Worm (Caenorhabditis elegans) whole organism, L4 larva: ENCODE measurements around the gene Y75B8A.63.

Experiments used
- ceh-32 ChIP-seq: sonication (generic microtip); optimal IDR thresholded peaks from 2 replicates; lab custom pipeline; 2016; ENCODE audit warnings: mild to moderate bottlenecking, missing genetic modification characterization, missing compliant biosample characterization; ENCODE audit not compliant: poor library complexity
- fos-1 ChIP-seq: fragments of 150-350 bp; optimal IDR thresholded peaks from 2 replicates; lab custom pipeline; 2014; ENCODE audit warnings: missing biosample characterization, missing genetic modification characterization
- nhr-237 ChIP-seq: sonication (generic microtip); optimal IDR thresholded peaks from 2 replicates; lab custom pipeline; 2017; ENCODE audit warnings: missing biosample characterization, missing genetic modification characterization

- TF ChIP-seq fos-1 (tag; lab: Kevin White, UChicago) (no peak), nhr-237 (no peak), ceh-32 (tag; lab: Kevin White, UChicago) (no peak)
Measured at ce11 chrIII:12366989-12367557, 39.3 kb downstream of the Y75B8A.63 start, which contains the start of gene Y75B8A.33.
